Worm (Caenorhabditis elegans) whole organism, L2 larva: ENCODE results near the gene F22E12.3.

Experiments
- F13H6.1 ChIP-seq: sonication (generic microtip); optimal IDR thresholded peaks from 2 replicates; lab custom pipeline; 2016; ENCODE audit warnings: missing genetic modification characterization, missing compliant biosample characterization
- R02D3.7 ChIP-seq: fragments of 150-350 bp; optimal IDR thresholded peaks from 2 replicates; lab custom pipeline; 2014; ENCODE audit warnings: missing biosample characterization, missing genetic modification characterization
- Y55F3AM.14 ChIP-seq: fragments of 200-800 bp; sonication (Bioruptor generic); optimal IDR thresholded peaks from 2 replicates; lab custom pipeline; 2018; ENCODE audit warnings: mild to moderate bottlenecking, missing genetic modification characterization, missing compliant biosample characterization
- ZK546.5 ChIP-seq: sonication (generic microtip); optimal IDR thresholded peaks from 2 replicates; lab custom pipeline; 2017; ENCODE audit warnings: missing biosample characterization, missing genetic modification characterization
- aly-2 ChIP-seq: fragments of 150-350 bp; optimal IDR thresholded peaks from 2 replicates; lab custom pipeline; 2014; ENCODE audit warnings: missing biosample characterization, missing genetic modification characterization
- ama-1 ChIP-seq: fragments of 150-350 bp; optimal IDR thresholded peaks from 2 replicates; lab custom pipeline; 2018; ENCODE audit warnings: inconsistent platforms
- ceh-82 ChIP-seq: fragments of 150-350 bp; optimal IDR thresholded peaks from 2 replicates; lab custom pipeline; 2014; ENCODE audit warnings: missing biosample characterization, missing genetic modification characterization
- crh-2 ChIP-seq: sonication (generic microtip); optimal IDR thresholded peaks from 2 replicates; lab custom pipeline; 2017; ENCODE audit warnings: missing biosample characterization, missing genetic modification characterization
- dmd-4 ChIP-seq: sonication (generic microtip); optimal IDR thresholded peaks from 2 replicates; lab custom pipeline; 2017; ENCODE audit warnings: missing biosample characterization, missing genetic modification characterization
- egl-27 ChIP-seq: sonication (generic microtip); optimal IDR thresholded peaks from 3 replicates; lab custom pipeline; 2017; ENCODE audit warnings: missing biosample characterization, missing genetic modification reagents, missing genetic modification characterization
- elt-1 ChIP-seq: fragments of 150-350 bp; optimal IDR thresholded peaks from 2 replicates; lab custom pipeline; 2014; ENCODE audit warnings: missing biosample characterization, missing genetic modification characterization
- elt-3 ChIP-seq: sonication (generic microtip); optimal IDR thresholded peaks from 2 replicates; lab custom pipeline; 2017; ENCODE audit warnings: missing biosample characterization, missing genetic modification characterization
- fos-1 ChIP-seq: fragments of 150-350 bp; optimal IDR thresholded peaks from 2 replicates; lab custom pipeline; 2014; ENCODE audit warnings: missing biosample characterization, missing genetic modification characterization
- gmeb-1 ChIP-seq: fragments of 150-350 bp; optimal IDR thresholded peaks from 2 replicates; lab custom pipeline; 2014; ENCODE audit warnings: missing biosample characterization, missing genetic modification characterization
- lin-13 ChIP-seq: fragments of 150-350 bp; optimal IDR thresholded peaks from 2 replicates; lab custom pipeline; 2014; ENCODE audit warnings: missing biosample characterization, missing genetic modification reagents, missing genetic modification characterization
- lin-39 ChIP-seq: fragments of 150-350 bp; optimal IDR thresholded peaks from 2 replicates; lab custom pipeline; 2014; ENCODE audit warnings: missing biosample characterization, missing genetic modification reagents, missing genetic modification characterization
- lsy-2 ChIP-seq, 2 experiments: fragments of 150-350 bp in 1 of 2; sonication (generic microtip) in 1 of 2; optimal IDR thresholded peaks; 2 replicates each; lab custom pipeline; 2014 to 2017; ENCODE audit warnings: missing biosample characterization in 2 of 2, missing genetic modification characterization in 2 of 2
- mab-5 ChIP-seq: fragments of 150-350 bp; optimal IDR thresholded peaks from 2 replicates; lab custom pipeline; 2014; ENCODE audit warnings: missing biosample characterization, missing genetic modification characterization
- mbf-1 ChIP-seq: sonication (generic microtip); optimal IDR thresholded peaks from 2 replicates; lab custom pipeline; 2017; ENCODE audit warnings: missing biosample characterization, missing genetic modification characterization
- mdl-1 ChIP-seq, 2 experiments: fragments of 150-350 bp in 1 of 2; sonication (generic microtip) in 1 of 2; optimal IDR thresholded peaks; 2 replicates each; lab custom pipeline; 2017; ENCODE audit warnings: missing biosample characterization in 2 of 2, missing genetic modification characterization in 2 of 2
- nhr-11 ChIP-seq: fragments of 150-350 bp; optimal IDR thresholded peaks from 2 replicates; lab custom pipeline; 2014; ENCODE audit warnings: missing biosample characterization, missing genetic modification characterization
- nhr-12 ChIP-seq: fragments of 150-350 bp; optimal IDR thresholded peaks from 2 replicates; lab custom pipeline; 2014; ENCODE audit warnings: missing biosample characterization, missing genetic modification characterization
- nhr-129 ChIP-seq: fragments of 150-350 bp; optimal IDR thresholded peaks from 2 replicates; lab custom pipeline; 2014; ENCODE audit warnings: missing biosample characterization, missing genetic modification characterization
- nhr-21 ChIP-seq: fragments of 150-350 bp; optimal IDR thresholded peaks from 2 replicates; lab custom pipeline; 2014; ENCODE audit warnings: missing biosample characterization, missing genetic modification characterization
- nhr-23 ChIP-seq: fragments of 150-350 bp; optimal IDR thresholded peaks from 2 replicates; lab custom pipeline; 2014; ENCODE audit warnings: missing biosample characterization, missing genetic modification reagents, missing genetic modification characterization
- nhr-237 ChIP-seq: fragments of 150-350 bp; optimal IDR thresholded peaks from 2 replicates; lab custom pipeline; 2014; ENCODE audit warnings: missing biosample characterization, missing genetic modification characterization
- nhr-6 ChIP-seq: fragments of 150-350 bp; optimal IDR thresholded peaks from 2 replicates; lab custom pipeline; 2014; ENCODE audit warnings: missing biosample characterization, missing genetic modification characterization
- nhr-77 ChIP-seq: fragments of 150-350 bp; optimal IDR thresholded peaks from 2 replicates; lab custom pipeline; 2014; ENCODE audit warnings: missing biosample characterization, missing genetic modification characterization
- peb-1 ChIP-seq: fragments of 150-350 bp; optimal IDR thresholded peaks from 2 replicates; lab custom pipeline; 2014; ENCODE audit warnings: missing biosample characterization, missing genetic modification characterization
- skn-1 ChIP-seq: sonication (generic microtip); optimal IDR thresholded peaks from 2 replicates; lab custom pipeline; 2017; ENCODE audit warnings: missing biosample characterization, missing genetic modification characterization
- sma-3 ChIP-seq: sonication (generic microtip); optimal IDR thresholded peaks from 2 replicates; lab custom pipeline; 2016; ENCODE audit warnings: missing genetic modification reagents, missing genetic modification characterization, missing compliant biosample characterization
- sma-9 ChIP-seq, 2 experiments: fragments of 150-350 bp in 1 of 2; sonication (generic microtip) in 1 of 2; optimal IDR thresholded peaks; 2 replicates each; lab custom pipeline; 2014 to 2016; ENCODE audit warnings: missing genetic modification characterization in 2 of 2, mild to moderate bottlenecking in 1 of 2, missing biosample characterization in 1 of 2, missing compliant biosample characterization in 1 of 2, missing genetic modification reagents in 1 of 2, moderate library complexity in 1 of 2
- unc-39 ChIP-seq: fragments of 150-350 bp; optimal IDR thresholded peaks from 2 replicates; lab custom pipeline; 2014; ENCODE audit warnings: missing biosample characterization, missing genetic modification characterization
- unc-55 ChIP-seq: fragments of 150-350 bp; sonication (generic microtip); optimal IDR thresholded peaks from 3 replicates; lab custom pipeline; 2014; ENCODE audit warnings: missing biosample characterization, missing genetic modification reagents, missing genetic modification characterization
- unc-62 ChIP-seq: fragments of 150-350 bp; optimal IDR thresholded peaks from 2 replicates; lab custom pipeline; 2014; ENCODE audit warnings: missing biosample characterization, missing genetic modification reagents, missing genetic modification characterization
- zag-1 ChIP-seq: fragments of 150-350 bp; optimal IDR thresholded peaks from 2 replicates; lab custom pipeline; 2014; ENCODE audit warnings: missing biosample characterization, missing genetic modification characterization
- ztf-1 ChIP-seq: fragments of 200-800 bp; sonication (Bioruptor generic); conservative IDR thresholded peaks from 2 replicates; pipeline ENCODE4 v1.3.6; 2022; ENCODE audit warnings: missing genetic modification characterization, missing compliant biosample characterization
- ztf-11 ChIP-seq: sonication (generic microtip); optimal IDR thresholded peaks from 2 replicates; lab custom pipeline; 2017; ENCODE audit warnings: missing biosample characterization, missing genetic modification characterization
- ztf-4 ChIP-seq: fragments of 150-350 bp; optimal IDR thresholded peaks from 2 replicates; lab custom pipeline; 2014; ENCODE audit warnings: missing biosample characterization, missing genetic modification characterization

F22E12.3 gene

ce11 chrV:10469845-10470244 lies 6.7 kb upstream of the F22E12.3 start:
- no peak for TF ChIP-seq unc-62 (GFP tag; lab: Kevin White, UChicago)
- TF ChIP-seq nhr-237 (tag; lab: Kevin White, UChicago), result no peak
- TF ChIP-seq ztf-1 (GFP tag; lab: Robert Waterston, UW), result no peak
- no peak for TF ChIP-seq nhr-12 (tag; lab: Kevin White, UChicago)

- TF ChIP-seq sma-9 (GFP tag; optimal IDR thresholded peaks at IDR 0.05; lab: Kevin White, UChicago) (no peak), sma-9 (tag; optimal IDR thresholded peaks at IDR 0.05; lab: Kevin White, UChicago) (no peak), sma-3 (GFP tag; lab: Kevin White, UChicago) (no peak), skn-1 (tag; lab: Kevin White, UChicago) (no peak), ceh-82 (tag; lab: Kevin White, UChicago) (no peak), peb-1 (tag; lab: Kevin White, UChicago) (no peak)
These were observed 5.5 kb upstream of the F22E12.3 start for ce11 chrV:10468709-10469108.

- TF ChIP-seq ztf-11 (tag; lab: Kevin White, UChicago) (no peak), sma-3 (GFP tag; lab: Kevin White, UChicago) (peak; percentile 6), crh-2 (peak; percentile 88), ama-1 (lab: Kevin White, UChicago) (peak; percentile 88), F13H6.1 (peak; percentile 41), mdl-1 (tag; optimal IDR thresholded peaks at IDR 0.05; lab: Kevin White, UChicago) (no peak), egl-27 (tag; lab: Kevin White, UChicago) (no peak), lin-39 (no peak), Y55F3AM.14 (peak; percentile 40), nhr-237 (tag; lab: Kevin White, UChicago) (no peak), sma-9 (GFP tag; optimal IDR thresholded peaks at IDR 0.05; lab: Kevin White, UChicago) (peak; percentile 68), sma-9 (tag; optimal IDR thresholded peaks at IDR 0.05; lab: Kevin White, UChicago) (no peak), nhr-6 (tag; lab: Kevin White, UChicago) (no peak), fos-1 (tag; lab: Kevin White, UChicago) (peak; percentile 55), peb-1 (tag; lab: Kevin White, UChicago) (no peak), nhr-129 (tag; lab: Kevin White, UChicago) (peak; percentile 72), lsy-2 (tag; optimal IDR thresholded peaks at IDR 0.05; lab: Kevin White, UChicago) (peak in 1 of 2 experiments; percentile 11)
These were observed 5.0 kb upstream of the F22E12.3 start, which contains the start of gene egl-9 for ce11 chrV:10468190-10468589. TSS of gene egl-9 (plus strand) at chrV:10468517.

- TF ChIP-seq nhr-6 (tag; lab: Kevin White, UChicago) (no peak), elt-3 (tag; lab: Kevin White, UChicago) (no peak), ZK546.5 (tag; lab: Kevin White, UChicago) (no peak), ztf-11 (tag; lab: Kevin White, UChicago) (no peak), gmeb-1 (tag; lab: Kevin White, UChicago) (no peak), nhr-23 (no peak), unc-39 (tag; lab: Kevin White, UChicago) (no peak), sma-9 (GFP tag; optimal IDR thresholded peaks at IDR 0.05; lab: Kevin White, UChicago) (no peak), sma-9 (tag; optimal IDR thresholded peaks at IDR 0.05; lab: Kevin White, UChicago) (no peak), lin-13 (GFP tag; lab: Kevin White, UChicago) (no peak), elt-1 (tag; lab: Kevin White, UChicago) (no peak), lin-39 (no peak), nhr-129 (tag; lab: Kevin White, UChicago) (no peak), skn-1 (tag; lab: Kevin White, UChicago) (no peak)
- TF ChIP-seq, all 48 proteins: peak for 0
These were observed 4.5 kb upstream of the F22E12.3 start for ce11 chrV:10467659-10468058.

- peak; percentile 67 for TF ChIP-seq sma-9 (GFP tag; optimal IDR thresholded peaks at IDR 0.05; lab: Kevin White, UChicago)
- TF ChIP-seq sma-9 (tag; optimal IDR thresholded peaks at IDR 0.05; lab: Kevin White, UChicago), result no peak
- no peak for TF ChIP-seq lin-39
These were observed 3.9 kb upstream of the F22E12.3 start for ce11 chrV:10467104-10467503.

ce11 chrV:10466607-10467092 lies 3.5 kb upstream of the F22E12.3 start:
- TF ChIP-seq sma-9 (GFP tag; optimal IDR thresholded peaks at IDR 0.05; lab: Kevin White, UChicago) (peak; percentile 99), sma-9 (tag; optimal IDR thresholded peaks at IDR 0.05; lab: Kevin White, UChicago) (peak; percentile 56), ztf-4 (tag; lab: Kevin White, UChicago) (peak; percentile 89), nhr-6 (tag; lab: Kevin White, UChicago) (peak; percentile 96), ceh-82 (tag; lab: Kevin White, UChicago) (peak; percentile 68), ztf-1 (GFP tag; lab: Robert Waterston, UW) (no peak), nhr-237 (tag; lab: Kevin White, UChicago) (no peak), nhr-11 (no peak), unc-55 (peak; percentile 96), nhr-23 (no peak), nhr-77 (tag; lab: Kevin White, UChicago) (peak; percentile 70), dmd-4 (tag; lab: Kevin White, UChicago) (no peak), lsy-2 (tag; optimal IDR thresholded peaks at IDR 0.05; lab: Kevin White, UChicago) (peak; percentile 71 to 94), mbf-1 (no peak), aly-2 (tag; lab: Kevin White, UChicago) (no peak), peb-1 (tag; lab: Kevin White, UChicago) (no peak), mab-5 (tag; lab: Kevin White, UChicago) (peak; percentile 89), crh-2 (peak; percentile 98), mdl-1 (tag; optimal IDR thresholded peaks at IDR 0.05; lab: Kevin White, UChicago) (peak; percentile 99), unc-39 (tag; lab: Kevin White, UChicago) (no peak), nhr-129 (tag; lab: Kevin White, UChicago) (peak; percentile 99), zag-1 (tag; lab: Kevin White, UChicago) (peak; percentile 95), ZK546.5 (tag; lab: Kevin White, UChicago) (peak; percentile 12), nhr-21 (tag; lab: Kevin White, UChicago) (peak; percentile 98), R02D3.7 (tag; lab: Kevin White, UChicago) (no peak), Y55F3AM.14 (peak; percentile 97)
